Fruit fly (Drosophila melanogaster): Measurements from ENCODE around the gene mei-217.
A peak's percentile ranks its signal among the peaks of the same experiment; 100 is the strongest.

The mei-217 gene

dm6 chrX:17148951-17149449 lies 6.2 kb upstream of the mei-217 start, which contains the start of gene Chchd2 (continued):
- TF ChIP-seq hbn (GFP tag; IDR thresholded peaks at IDR 0.05; ENCODE audit: partially characterized antibody) (peak; percentile 31), Hand (GFP tag; optimal IDR thresholded peaks at IDR 0.05) (peak; percentile 15), gsb-n (tag; optimal IDR thresholded peaks at IDR 0.05) (no peak), Sox102F (GFP tag; optimal IDR thresholded peaks at IDR 0.05) (no peak), Eip74EF (GFP tag; optimal IDR thresholded peaks at IDR 0.05) (peak in 1 of 2 experiments; percentile 70), Fer1 (GFP tag; optimal IDR thresholded peaks at IDR 0.05) (peak; percentile 64), kah (GFP tag; optimal IDR thresholded peaks at IDR 0.05) (no peak), CG9797 (GFP tag; optimal IDR thresholded peaks at IDR 0.05) (peak; percentile 11), sob (GFP tag; IDR thresholded peaks at IDR 0.05) (peak; percentile 6; the same call in 1 of the 2 replicates), Med (GFP tag) (peak; percentile 20), Pdp1 (GFP tag; optimal IDR thresholded peaks at IDR 0.05) (peak in 1 of 2 experiments; percentile 96), CG15514 (GFP tag; optimal IDR thresholded peaks at IDR 0.05) (peak; percentile 18), gfzf (GFP tag; optimal IDR thresholded peaks at IDR 0.05) (peak; percentile 62), pfk (GFP tag; optimal IDR thresholded peaks at IDR 0.05) (peak; percentile 13), CG34422 (GFP tag; IDR thresholded peaks at IDR 0.05) (peak; percentile 55; the same call in 2 of the 3 replicates), CG2875 (GFP tag; optimal IDR thresholded peaks at IDR 0.05) (peak; percentile 5), Sry-β (GFP tag; optimal IDR thresholded peaks at IDR 0.05) (peak; percentile 87), amos (GFP tag; IDR thresholded peaks at IDR 0.05; ENCODE audit: partially characterized antibody) (peak; percentile 32; the same call in 1 of the 2 replicates), otp (GFP tag; IDR thresholded peaks at IDR 0.05) (no peak), Bgb (GFP tag; IDR thresholded peaks at IDR 0.05; ENCODE audit: partially characterized antibody) (peak; percentile 29; the same call in 1 of the 2 replicates), CG6791 (GFP tag; IDR thresholded peaks at IDR 0.05; ENCODE audit: partially characterized antibody) (peak; percentile 61; the same call in 1 of the 3 replicates), CG12299 (tag; optimal IDR thresholded peaks at IDR 0.05) (peak; percentile 22), CG3281 (GFP tag; optimal IDR thresholded peaks at IDR 0.05) (peak; percentile 48), insv (GFP tag; optimal IDR thresholded peaks at IDR 0.05) (peak; percentile 32 to 90), CG3163 (GFP tag; optimal IDR thresholded peaks at IDR 0.05) (no peak), pzg (GFP tag; optimal IDR thresholded peaks at IDR 0.05) (peak; percentile 44), Nf-YC (tag; optimal IDR thresholded peaks at IDR 0.05) (peak; percentile 26), CG9817 (tag; optimal IDR thresholded peaks at IDR 0.05) (no peak), row (GFP tag; IDR thresholded peaks at IDR 0.05) (0 out of 3 replicates have a peak, but pooled peaks have one; percentile 5), sd (tag; optimal IDR thresholded peaks at IDR 0.05) (peak; percentile 60), CG10267 (tag; optimal IDR thresholded peaks at IDR 0.05) (no peak), nom (GFP tag; optimal IDR thresholded peaks at IDR 0.05) (peak; percentile 50), ERR (GFP tag; optimal IDR thresholded peaks at IDR 0.05) (peak; percentile 12), Opbp (GFP tag; IDR thresholded peaks at IDR 0.05; ENCODE audit: partially characterized antibody) (peak; percentile 43; the same call in 2 of the 3 replicates), CG13296 (GFP tag; optimal IDR thresholded peaks at IDR 0.05) (peak; percentile 44), PHDP (tag; optimal IDR thresholded peaks at IDR 0.05) (peak; percentile 22), Dref (GFP tag; IDR thresholded peaks at IDR 0.05) (peak; percentile 28), zen2 (GFP tag; IDR thresholded peaks at IDR 0.05; ENCODE audit: partially characterized antibody) (0 out of 3 replicates have a peak, but pooled peaks have one; percentile 11), CG8281 (tag; optimal IDR thresholded peaks at IDR 0.05) (no peak), CG14710 (tag; optimal IDR thresholded peaks at IDR 0.05) (no peak), fd64A (GFP tag; optimal IDR thresholded peaks at IDR 0.05) (peak; percentile 27), Jarid2 (GFP tag; optimal IDR thresholded peaks at IDR 0.05) (peak; percentile 61), MESR4 (GFP tag; optimal IDR thresholded peaks at IDR 0.05) (peak; percentile 89), scrt (GFP tag; optimal IDR thresholded peaks at IDR 0.05) (peak; percentile 39), ap (GFP tag; IDR thresholded peaks at IDR 0.05) (no peak), Drgx (GFP tag; IDR thresholded peaks at IDR 0.05) (no peak)
